Worm (Caenorhabditis elegans): ENCODE measurements around the gene F10D7.11.

ce11 chrX:17320572-17320971 lies 42.1 kb upstream of the F10D7.11 start:
- TF ChIP-seq unc-62 (GFP tag; optimal IDR thresholded peaks at IDR 0.05) (no peak), mab-5 (tag; optimal IDR thresholded peaks at IDR 0.05) (no peak), lin-13 (GFP tag; optimal IDR thresholded peaks at IDR 0.05) (no peak), dmd-4 (tag; optimal IDR thresholded peaks at IDR 0.05) (no peak), ceh-16 (tag; optimal IDR thresholded peaks at IDR 0.05) (no peak), ztf-11 (tag; optimal IDR thresholded peaks at IDR 0.05) (no peak), elt-3 (tag; optimal IDR thresholded peaks at IDR 0.05) (no peak), C34F6.9 (tag; optimal IDR thresholded peaks at IDR 0.05) (no peak), ztf-1 (GFP tag; conservative IDR thresholded peaks at IDR 0.05) (no peak), sma-9 (GFP tag; optimal IDR thresholded peaks at IDR 0.05) (no peak), sma-9 (tag; optimal IDR thresholded peaks at IDR 0.05) (no peak), nhr-129 (tag; optimal IDR thresholded peaks at IDR 0.05) (no peak), fos-1 (tag; optimal IDR thresholded peaks at IDR 0.05) (no peak), skn-1 (tag; optimal IDR thresholded peaks at IDR 0.05) (no peak), ama-1 (optimal IDR thresholded peaks at IDR 0.05) (no peak)
